Worm (Caenorhabditis elegans): Measurements from ENCODE around the gene dao-4.

- TF ChIP-seq nhr-12 (tag; optimal IDR thresholded peaks at IDR 0.05) (no peak), peb-1 (tag; optimal IDR thresholded peaks at IDR 0.05) (no peak), ztf-11 (tag; optimal IDR thresholded peaks at IDR 0.05) (no peak), lsy-2 (tag; optimal IDR thresholded peaks at IDR 0.05) (no peak), skn-1 (tag; optimal IDR thresholded peaks at IDR 0.05) (no peak), aly-2 (tag; optimal IDR thresholded peaks at IDR 0.05) (no peak), unc-39 (tag; optimal IDR thresholded peaks at IDR 0.05) (no peak), ama-1 (optimal IDR thresholded peaks at IDR 0.05) (no peak), snpc-4 (tag; optimal IDR thresholded peaks at IDR 0.05) (no peak), nhr-237 (tag; optimal IDR thresholded peaks at IDR 0.05) (no peak), R02D3.7 (tag; optimal IDR thresholded peaks at IDR 0.05) (no peak), ceh-82 (tag; optimal IDR thresholded peaks at IDR 0.05) (no peak), crh-2 (tag; optimal IDR thresholded peaks at IDR 0.05) (no peak)
Observed at ce11 chrX:10123015-10123414, 47.9 kb downstream of the dao-4 start.

All from whole organism, L2 larva.